Worm (Caenorhabditis elegans) whole organism, L1 larva: ENCODE results near the gene ttr-40.

Source experiments
- C34B4.2 ChIP-seq: sonication (generic microtip); optimal IDR thresholded peaks from 2 replicates; lab custom pipeline; 2017; ENCODE audit warnings: mild to moderate bottlenecking, missing genetic modification characterization, missing compliant biosample characterization
- Y116A8C.19 ChIP-seq: sonication (generic microtip); optimal IDR thresholded peaks from 2 replicates; lab custom pipeline; 2016; ENCODE audit warnings: missing compliant biosample characterization, missing genetic modification characterization, borderline replicate concordance
- alr-1 ChIP-seq: fragments of 200-800 bp; sonication (Bioruptor generic); optimal IDR thresholded peaks from 2 replicates; lab custom pipeline; 2018; ENCODE audit warnings: borderline replicate concordance, mild to moderate bottlenecking, missing genetic modification characterization, missing compliant biosample characterization
- ama-1 ChIP-seq: fragments of 150-350 bp; optimal IDR thresholded peaks from 2 replicates; lab custom pipeline; 2014
- blmp-1 ChIP-seq: fragments of 150-350 bp; optimal IDR thresholded peaks from 2 replicates; lab custom pipeline; 2014; ENCODE audit warnings: missing biosample characterization, missing genetic modification characterization
- ceh-63 ChIP-seq: fragments of 200-800 bp; sonication (Bioruptor generic); optimal IDR thresholded peaks from 2 replicates; lab custom pipeline; 2018; ENCODE audit warnings: mild to moderate bottlenecking, missing genetic modification characterization, missing compliant biosample characterization
- ceh-88 ChIP-seq: fragments of 200-800 bp; sonication (Bioruptor generic); IDR thresholded peaks from 2 replicates; pipeline ENCODE4 v1.3.6; 2022; ENCODE audit warnings: missing genetic modification characterization, missing compliant biosample characterization
- ceh-90 ChIP-seq: sonication (generic microtip); optimal IDR thresholded peaks from 2 replicates; lab custom pipeline; 2016; ENCODE audit warnings: missing genetic modification characterization, missing compliant biosample characterization
- ces-1 ChIP-seq: fragments of 150-350 bp; optimal IDR thresholded peaks from 2 replicates; lab custom pipeline; 2014; ENCODE audit warnings: missing biosample characterization, missing genetic modification reagents, missing genetic modification characterization
- dpl-1 ChIP-seq, 3 experiments: fragments of 150-350 bp in 2 of 3; sonication (generic microtip) in 1 of 3; optimal IDR thresholded peaks; 2 replicates each; lab custom pipeline; 2014 to 2017; ENCODE audit warnings: missing biosample characterization in 3 of 3, missing genetic modification characterization in 3 of 3, missing genetic modification reagents in 3 of 3
- dsc-1 ChIP-seq: sonication (generic microtip); optimal IDR thresholded peaks from 2 replicates; lab custom pipeline; 2016; ENCODE audit warnings: mild to moderate bottlenecking, missing genetic modification characterization, missing compliant biosample characterization
- efl-3 ChIP-seq: fragments of 200-800 bp; sonication (Bioruptor generic); optimal IDR thresholded peaks from 2 replicates; lab custom pipeline; 2018; ENCODE audit warnings: mild to moderate bottlenecking, missing genetic modification characterization, missing compliant biosample characterization
- egl-13 ChIP-seq: sonication (generic microtip); optimal IDR thresholded peaks from 2 replicates; lab custom pipeline; 2016; ENCODE audit warnings: missing genotype, missing genetic modification reagents, missing genetic modification characterization, missing compliant biosample characterization
- egl-27 ChIP-seq, 2 experiments: fragments of 150-350 bp in 1 of 2; sonication (generic microtip); optimal IDR thresholded peaks; 3 replicates each; lab custom pipeline; 2017 to 2018; ENCODE audit warnings: missing biosample characterization in 2 of 2, missing genetic modification characterization in 2 of 2, missing genetic modification reagents in 2 of 2
- elt-2 ChIP-seq: sonication (generic microtip); optimal IDR thresholded peaks from 2 replicates; lab custom pipeline; 2016; ENCODE audit warnings: missing genetic modification characterization, mild to moderate bottlenecking, inconsistent platforms, missing compliant biosample characterization, missing genetic modification reagents
- elt-3 ChIP-seq, 6 experiments: fragments of 150-350 bp in 1 of 6; sonication (generic microtip); optimal IDR thresholded peaks; 2 replicates each; lab custom pipeline; 2017 to 2018; ENCODE audit warnings: missing biosample characterization in 6 of 6, missing genetic modification characterization in 6 of 6, inconsistent platforms in 1 of 6
- fkh-10 ChIP-seq: sonication (generic microtip); optimal IDR thresholded peaks from 2 replicates; lab custom pipeline; 2017; ENCODE audit warnings: missing biosample characterization, missing genetic modification reagents, missing genetic modification characterization
- fkh-4 ChIP-seq: sonication (generic microtip); optimal IDR thresholded peaks from 2 replicates; lab custom pipeline; 2016; ENCODE audit warnings: missing compliant biosample characterization, missing genetic modification characterization, borderline replicate concordance
- hlh-4 ChIP-seq: sonication (generic microtip); optimal IDR thresholded peaks from 2 replicates; lab custom pipeline; 2016; ENCODE audit warnings: mild to moderate bottlenecking, missing genetic modification characterization, missing compliant biosample characterization
- hpl-2 ChIP-seq: fragments of 150-350 bp; optimal IDR thresholded peaks from 2 replicates; lab custom pipeline; 2014; ENCODE audit warnings: missing biosample characterization, missing genetic modification reagents, missing genetic modification characterization
- irx-1 ChIP-seq: sonication (generic microtip); optimal IDR thresholded peaks from 2 replicates; lab custom pipeline; 2016; ENCODE audit warnings: missing genetic modification characterization, missing compliant biosample characterization
- lin-14 ChIP-seq: fragments of 200-800 bp; sonication (Bioruptor generic); optimal IDR thresholded peaks from 2 replicates; lab custom pipeline; 2018; ENCODE audit warnings: mild to moderate bottlenecking, missing genetic modification characterization, moderate library complexity, missing compliant biosample characterization
- lin-35 ChIP-seq, 2 experiments: fragments of 150-350 bp; optimal IDR thresholded peaks; 2 replicates each; lab custom pipeline; 2014; ENCODE audit warnings: missing biosample characterization in 2 of 2, missing genetic modification characterization in 2 of 2, missing genetic modification reagents in 2 of 2
- mab-9 ChIP-seq: fragments of 200-800 bp; sonication (Bioruptor generic); IDR thresholded peaks from 2 replicates; pipeline ENCODE4 v1.3.6; 2022; ENCODE audit warnings: missing genetic modification reagents, missing genetic modification characterization, missing compliant biosample characterization
- mdl-1 ChIP-seq, 2 experiments: fragments of 150-350 bp; optimal IDR thresholded peaks; 2 replicates each; lab custom pipeline; 2014 to 2017; ENCODE audit warnings: missing biosample characterization in 2 of 2, missing genetic modification characterization in 2 of 2, inconsistent platforms in 1 of 2
- mep-1 ChIP-seq: fragments of 150-350 bp; optimal IDR thresholded peaks from 2 replicates; lab custom pipeline; 2014; ENCODE audit warnings: missing biosample characterization, missing genetic modification characterization
- nhr-12 ChIP-seq: sonication (generic microtip); optimal IDR thresholded peaks from 2 replicates; lab custom pipeline; 2017; ENCODE audit warnings: missing biosample characterization, missing genetic modification characterization
- nhr-19 ChIP-seq: fragments of 200-800 bp; sonication (Bioruptor generic); conservative IDR thresholded peaks from 2 replicates; pipeline ENCODE4 v1.3.6; 2022; ENCODE audit warnings: missing genetic modification characterization, missing compliant biosample characterization
- nhr-20 ChIP-seq: sonication (generic microtip); optimal IDR thresholded peaks from 2 replicates; lab custom pipeline; 2016; ENCODE audit warnings: mild to moderate bottlenecking, missing genetic modification characterization, missing compliant biosample characterization
- nhr-28 ChIP-seq: fragments of 150-350 bp; optimal IDR thresholded peaks from 2 replicates; lab custom pipeline; 2014; ENCODE audit warnings: missing biosample characterization, missing genetic modification characterization
- nhr-71 ChIP-seq: sonication (generic microtip); optimal IDR thresholded peaks from 2 replicates; lab custom pipeline; 2016; ENCODE audit warnings: mild to moderate bottlenecking, missing genetic modification characterization, moderate library complexity, missing compliant biosample characterization
- nhr-84 ChIP-seq: sonication (generic microtip); optimal IDR thresholded peaks from 2 replicates; lab custom pipeline; 2017; ENCODE audit warnings: missing biosample characterization, missing genetic modification characterization
- nhr-85 ChIP-seq: sonication (generic microtip); peaks from one replicate; lab custom pipeline; 2016; ENCODE audit warnings: missing genetic modification characterization, inconsistent platforms, missing compliant biosample characterization
- rnt-1 ChIP-seq: sonication (generic microtip); optimal IDR thresholded peaks from 2 replicates; lab custom pipeline; 2016; ENCODE audit warnings: mild to moderate bottlenecking, missing genetic modification characterization, moderate library complexity, missing compliant biosample characterization
- skn-1 ChIP-seq: fragments of 150-350 bp; optimal IDR thresholded peaks from 2 replicates; lab custom pipeline; 2014; ENCODE audit warnings: missing biosample characterization, missing genetic modification characterization
- snpc-4 ChIP-seq: fragments of 150-350 bp; optimal IDR thresholded peaks from 2 replicates; lab custom pipeline; 2014; ENCODE audit warnings: missing biosample characterization, missing genetic modification characterization
- swsn-7 ChIP-seq: sonication (generic microtip); optimal IDR thresholded peaks from 2 replicates; lab custom pipeline; 2016; ENCODE audit warnings: missing genetic modification characterization, missing compliant biosample characterization
- tbx-2 ChIP-seq: sonication (generic microtip); optimal IDR thresholded peaks from 2 replicates; lab custom pipeline; 2016; ENCODE audit warnings: missing genetic modification characterization, missing compliant biosample characterization
- tlp-1 ChIP-seq: fragments of 150-350 bp; optimal IDR thresholded peaks from 2 replicates; lab custom pipeline; 2014; ENCODE audit warnings: missing biosample characterization, missing genetic modification characterization
- unc-130 ChIP-seq: fragments of 150-350 bp; optimal IDR thresholded peaks from 2 replicates; lab custom pipeline; 2017; ENCODE audit warnings: missing biosample characterization, missing genetic modification characterization, inconsistent platforms
- unc-62 ChIP-seq: fragments of 150-350 bp; optimal IDR thresholded peaks from 2 replicates; lab custom pipeline; 2014; ENCODE audit warnings: missing biosample characterization, missing genetic modification reagents, missing genetic modification characterization
- unc-86 ChIP-seq: sonication (generic microtip); optimal IDR thresholded peaks from 2 replicates; lab custom pipeline; 2016; ENCODE audit warnings: missing genetic modification characterization, missing compliant biosample characterization
- vab-15 ChIP-seq: sonication (generic microtip); optimal IDR thresholded peaks from 2 replicates; lab custom pipeline; 2017; ENCODE audit warnings: missing genotype, mild to moderate bottlenecking, missing genetic modification characterization, missing compliant biosample characterization
- xbp-1 ChIP-seq: sonication (generic microtip); optimal IDR thresholded peaks from 2 replicates; lab custom pipeline; 2016; ENCODE audit warnings: missing genetic modification characterization, missing compliant biosample characterization
- zag-1 ChIP-seq: fragments of 150-350 bp; optimal IDR thresholded peaks from 2 replicates; lab custom pipeline; 2014; ENCODE audit warnings: missing biosample characterization, missing genetic modification characterization
- ztf-11 ChIP-seq, 2 experiments: sonication (generic microtip); optimal IDR thresholded peaks; 2 replicates each; lab custom pipeline; 2016 to 2017; ENCODE audit warnings: missing genetic modification characterization in 2 of 2, missing biosample characterization in 1 of 2, missing compliant biosample characterization in 1 of 2

The ttr-40 gene

DNA sequence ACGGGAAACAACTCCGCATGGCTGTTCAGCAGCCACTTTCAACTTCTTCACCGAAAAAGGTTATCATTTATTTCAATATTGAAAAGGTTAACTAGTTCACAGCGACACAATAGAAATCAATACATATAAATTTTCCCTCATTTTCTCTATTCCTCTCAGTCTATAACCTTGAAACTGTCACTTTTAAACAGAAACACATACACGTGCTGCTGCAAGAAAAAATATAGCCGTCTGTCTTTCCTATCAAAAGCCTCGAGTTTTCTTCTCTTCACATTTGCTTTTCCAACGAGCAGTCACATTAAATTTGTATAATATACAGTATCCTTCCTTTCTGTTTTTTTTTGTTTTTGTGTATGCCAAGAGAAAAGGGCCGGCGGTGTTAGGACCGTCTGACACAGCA, 31.1 kb downstream of the ttr-40 start:
- TF ChIP-seq nhr-20 (tag; lab: Kevin White, UChicago) (peak; percentile 3), lin-14 (GFP tag; lab: Kevin White, UChicago) (peak; percentile 35), lin-35 (GFP tag; optimal IDR thresholded peaks at IDR 0.05; lab: Kevin White, UChicago) (peak in 1 of 2 experiments; percentile 11), C34B4.2 (tag; lab: Kevin White, UChicago) (no peak), mep-1 (peak; percentile 39), nhr-85 (tag; lab: Kevin White, UChicago) (peak; percentile 56), elt-3 (tag; optimal IDR thresholded peaks at IDR 0.05; lab: Kevin White, UChicago) (peak in 1 of 6 experiments; percentile 2), unc-130 (tag; lab: Kevin White, UChicago) (no peak), blmp-1 (tag; lab: Kevin White, UChicago) (peak; percentile 64)

DNA sequence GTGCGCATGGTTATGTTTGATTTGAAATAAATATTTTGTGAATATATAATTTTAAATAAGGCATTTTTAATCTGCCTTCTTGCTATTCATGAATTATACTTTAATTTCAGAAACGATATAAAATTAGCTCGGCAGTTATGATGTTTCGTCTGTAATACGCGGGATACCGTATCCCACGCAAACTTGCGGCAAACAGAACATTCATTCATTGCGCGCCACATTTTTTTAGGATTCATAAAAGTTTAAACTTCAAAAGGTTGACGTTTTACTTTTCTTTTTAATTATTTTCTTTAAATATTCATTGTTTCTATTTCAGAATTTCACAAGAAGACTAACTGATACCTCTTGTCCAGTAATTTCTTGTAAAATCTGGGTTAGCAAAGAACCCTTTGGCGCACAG, 32.4 kb downstream of the ttr-40 start, which contains the start of gene tag-153:
TSS of gene tag-153 (plus strand) at position 200 of the 400 bp plus-strand sequence.
- TF ChIP-seq irx-1 (tag; lab: Kevin White, UChicago) (no peak), tlp-1 (tag; lab: Kevin White, UChicago) (no peak), elt-3 (tag; optimal IDR thresholded peaks at IDR 0.05; lab: Kevin White, UChicago) (no peak), ceh-88 (GFP tag; lab: Robert Waterston, UW) (no peak), nhr-28 (no peak), unc-62 (GFP tag; lab: Kevin White, UChicago) (no peak), mab-9 (GFP tag; lab: Robert Waterston, UW) (no peak), alr-1 (tag; lab: Kevin White, UChicago) (no peak), hpl-2 (GFP tag; lab: Kevin White, UChicago) (no peak), ztf-11 (tag; optimal IDR thresholded peaks at IDR 0.05; lab: Kevin White, UChicago) (no peak), Y116A8C.19 (no peak), nhr-19 (GFP tag; lab: Robert Waterston, UW) (no peak), fkh-4 (no peak), skn-1 (tag; lab: Kevin White, UChicago) (no peak), zag-1 (tag; lab: Kevin White, UChicago) (no peak), blmp-1 (tag; lab: Kevin White, UChicago) (no peak), dpl-1 (GFP tag; optimal IDR thresholded peaks at IDR 0.05; lab: Kevin White, UChicago) (no peak), nhr-71 (tag; lab: Kevin White, UChicago) (no peak), egl-13 (no peak), mdl-1 (tag; optimal IDR thresholded peaks at IDR 0.05; lab: Kevin White, UChicago) (no peak)

DNA sequence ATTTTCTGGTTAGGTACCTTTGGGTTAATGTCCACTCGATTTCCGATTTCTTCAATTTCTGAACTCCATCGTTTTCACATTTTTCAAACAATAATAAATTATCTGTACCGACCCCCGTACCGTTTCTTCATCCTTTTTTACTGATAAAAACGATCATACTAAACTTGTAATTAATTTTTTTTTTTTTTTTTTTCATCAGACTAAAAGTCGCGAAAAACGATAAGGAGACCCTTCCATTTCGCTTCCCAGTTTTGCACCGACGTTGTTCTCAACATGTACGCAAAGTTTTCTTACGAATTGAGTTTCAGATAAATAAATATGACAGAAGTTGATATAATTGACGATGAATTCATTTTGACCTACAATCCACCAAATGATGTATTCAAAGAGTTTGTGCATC, 34.1 kb downstream of the ttr-40 start, which contains the start of gene F44A2.7:
TSS of gene F44A2.7 (plus strand) at position 301 of the 400 bp plus-strand sequence.
- TF ChIP-seq lin-35 (GFP tag; optimal IDR thresholded peaks at IDR 0.05; lab: Kevin White, UChicago) (no peak), ces-1 (GFP tag; lab: Kevin White, UChicago) (no peak), elt-2 (tag; lab: Kevin White, UChicago) (no peak), dsc-1 (no peak), elt-3 (tag; optimal IDR thresholded peaks at IDR 0.05; lab: Kevin White, UChicago) (no peak), fkh-4 (no peak), irx-1 (tag; lab: Kevin White, UChicago) (no peak), vab-15 (no peak), snpc-4 (tag; lab: Kevin White, UChicago) (no peak), efl-3 (GFP tag; lab: Kevin White, UChicago) (no peak), nhr-84 (tag; lab: Kevin White, UChicago) (no peak)

- no peak for TF ChIP-seq fkh-10 (GFP tag; lab: Kevin White, UChicago)
- TF ChIP-seq nhr-28 = no peak
- peak in 1 of 2 experiments; percentile 51 for TF ChIP-seq mdl-1 (tag; optimal IDR thresholded peaks at IDR 0.05; lab: Kevin White, UChicago)
- no peak for TF ChIP-seq vab-15
- no peak for TF ChIP-seq unc-62 (GFP tag; lab: Kevin White, UChicago)
- no peak for TF ChIP-seq nhr-12 (tag; lab: Kevin White, UChicago)
- TF ChIP-seq egl-27 (tag; optimal IDR thresholded peaks at IDR 0.05; lab: Kevin White, UChicago) = no peak
- peak; percentile 30 for TF ChIP-seq tbx-2 (tag; lab: Kevin White, UChicago)
- TF ChIP-seq xbp-1 (tag; lab: Kevin White, UChicago) = peak; percentile 19
- TF ChIP-seq Y116A8C.19 = no peak
- TF ChIP-seq unc-86 (tag; lab: Kevin White, UChicago) = no peak
- TF ChIP-seq rnt-1 (tag; lab: Kevin White, UChicago) = peak; percentile 48
- no peak for TF ChIP-seq hlh-4 (tag; lab: Kevin White, UChicago)
- peak; percentile 9 for TF ChIP-seq unc-130 (tag; lab: Kevin White, UChicago)
- TF ChIP-seq hpl-2 (GFP tag; lab: Kevin White, UChicago) = no peak
- TF ChIP-seq swsn-7 (tag; lab: Kevin White, UChicago) = peak; percentile 30
- no peak for TF ChIP-seq ceh-90 (tag; lab: Kevin White, UChicago)
- TF ChIP-seq ceh-63 (GFP tag; lab: Kevin White, UChicago) = no peak
- peak; percentile 55 for TF ChIP-seq nhr-85 (tag; lab: Kevin White, UChicago)
- no peak for TF ChIP-seq ama-1
Observed at ce11 chrV:9318046-9318445, 37.2 kb downstream of the ttr-40 start, which contains the start of gene kvs-3. Gene kvs-3, plus strand, starts transcription at chrV:9318311.
